Worm (Caenorhabditis elegans) whole organism, young adult: ENCODE measurements around the gene klp-13.

Experiments used
- F10E7.11 ChIP-seq: sonication (generic microtip); optimal IDR thresholded peaks from 2 replicates; lab custom pipeline; 2017; ENCODE audit warnings: mild to moderate bottlenecking, missing genetic modification characterization, moderate library complexity, missing compliant biosample characterization
- F22D6.2 ChIP-seq: sonication (generic microtip); optimal IDR thresholded peaks from 2 replicates; lab custom pipeline; 2016; ENCODE audit warnings: mild to moderate bottlenecking, missing genetic modification characterization, missing compliant biosample characterization
- F39B2.1 ChIP-seq: fragments of 200-800 bp; sonication (Bioruptor generic); IDR thresholded peaks from 2 replicates; pipeline ENCODE4 v1.3.6; 2022; ENCODE audit warnings: missing genetic modification reagents, missing genetic modification characterization, missing compliant biosample characterization
- F55B11.4 ChIP-seq: sonication (generic microtip); optimal IDR thresholded peaks from 2 replicates; lab custom pipeline; 2016; ENCODE audit warnings: missing compliant biosample characterization, missing genetic modification characterization, borderline replicate concordance; ENCODE audit not compliant: insufficient read depth
- K12H6.12 ChIP-seq: fragments of 200-800 bp; sonication (Bioruptor generic); optimal IDR thresholded peaks from 2 replicates; lab custom pipeline; 2018; ENCODE audit warnings: mild to moderate bottlenecking, missing genetic modification characterization, missing compliant biosample characterization
- T26A5.8 ChIP-seq: sonication (generic microtip); optimal IDR thresholded peaks from 2 replicates; lab custom pipeline; 2016; ENCODE audit warnings: missing genetic modification characterization, missing compliant biosample characterization
- Y56A3A.18 ChIP-seq: fragments of 200-800 bp; sonication (Bioruptor generic); IDR thresholded peaks from 2 replicates; pipeline ENCODE4 v1.3.6; 2022; ENCODE audit warnings: missing genetic modification reagents, missing genetic modification characterization, missing compliant biosample characterization
- ZK185.1 ChIP-seq: sonication (generic microtip); optimal IDR thresholded peaks from 2 replicates; lab custom pipeline; 2016; ENCODE audit warnings: mild to moderate bottlenecking, missing genetic modification characterization, missing compliant biosample characterization; ENCODE audit not compliant: poor library complexity, severe bottlenecking
- aptf-3 ChIP-seq: fragments of 200-800 bp; sonication (Bioruptor generic); IDR thresholded peaks from 2 replicates; pipeline ENCODE4 v1.3.6; 2022; ENCODE audit warnings: missing genetic modification characterization, missing compliant biosample characterization
- attf-3 ChIP-seq: fragments of 200-800 bp; sonication (Bioruptor generic); conservative IDR thresholded peaks from 2 replicates; pipeline ENCODE4 v1.3.6; 2022; ENCODE audit warnings: missing genetic modification reagents, missing genetic modification characterization, missing compliant biosample characterization
- attf-5 ChIP-seq: fragments of 200-800 bp; sonication (Bioruptor generic); optimal IDR thresholded peaks from 2 replicates; lab custom pipeline; 2018; ENCODE audit warnings: mild to moderate bottlenecking, missing genetic modification characterization, missing compliant biosample characterization
- ceh-40 ChIP-seq: fragments of 200-800 bp; sonication (Bioruptor generic); IDR thresholded peaks from 2 replicates; pipeline ENCODE4 v1.3.6; 2022; ENCODE audit warnings: missing genetic modification characterization, missing compliant biosample characterization
- ceh-79 ChIP-seq: sonication (generic microtip); optimal IDR thresholded peaks from 2 replicates; lab custom pipeline; 2017; ENCODE audit warnings: mild to moderate bottlenecking, missing genetic modification characterization, missing compliant biosample characterization
- chd-7 ChIP-seq: sonication (generic microtip); optimal IDR thresholded peaks from 2 replicates; lab custom pipeline; 2016; ENCODE audit warnings: mild to moderate bottlenecking, missing genetic modification characterization, moderate library complexity, missing compliant biosample characterization
- him-1 ChIP-seq: sonication (generic microtip); optimal IDR thresholded peaks from 2 replicates; lab custom pipeline; 2016; ENCODE audit warnings: missing genotype, missing genetic modification reagents, missing genetic modification characterization, missing compliant biosample characterization
- hrde-1 ChIP-seq: sonication (generic microtip); optimal IDR thresholded peaks from 2 replicates; lab custom pipeline; 2016; ENCODE audit warnings: missing genetic modification characterization, mild to moderate bottlenecking, missing compliant biosample characterization, moderate library complexity, missing genotype, missing genetic modification reagents, borderline replicate concordance
- let-526 ChIP-seq: fragments of 200-800 bp; sonication (Bioruptor generic); IDR thresholded peaks from 2 replicates; pipeline ENCODE4 v1.3.6; 2022; ENCODE audit warnings: missing genetic modification reagents, missing genetic modification characterization, missing compliant biosample characterization
- let-607 ChIP-seq, 2 experiments: fragments of 200-800 bp in 1 of 2; sonication (Bioruptor generic) in 1 of 2; sonication (generic microtip) in 1 of 2; optimal IDR thresholded peaks; 2 replicates each; lab custom pipeline; 2016 to 2018; ENCODE audit warnings: mild to moderate bottlenecking in 2 of 2, missing compliant biosample characterization in 2 of 2, missing genetic modification characterization in 2 of 2, moderate library complexity in 2 of 2, missing genotype in 1 of 2
- lin-26 ChIP-seq: fragments of 200-800 bp; sonication (Bioruptor generic); IDR thresholded peaks from 2 replicates; pipeline ENCODE4 v1.3.6; 2022; ENCODE audit warnings: missing genetic modification reagents, missing genetic modification characterization, missing compliant biosample characterization
- lin-40 ChIP-seq: sonication (generic microtip); optimal IDR thresholded peaks from 2 replicates; lab custom pipeline; 2016; ENCODE audit warnings: missing genetic modification characterization, mild to moderate bottlenecking, missing compliant biosample characterization, missing genotype, missing genetic modification reagents
- lin-54 ChIP-seq: fragments of 200-800 bp; sonication (Bioruptor generic); optimal IDR thresholded peaks from 2 replicates; lab custom pipeline; 2018; ENCODE audit warnings: mild to moderate bottlenecking, missing genetic modification characterization, missing compliant biosample characterization
- mxl-1 ChIP-seq: sonication (generic microtip); optimal IDR thresholded peaks from 2 replicates; lab custom pipeline; 2016; ENCODE audit warnings: missing genetic modification characterization, missing compliant biosample characterization
- nfyb-1 ChIP-seq: fragments of 200-800 bp; sonication (Bioruptor generic); IDR thresholded peaks from 2 replicates; pipeline ENCODE4 v1.3.6; 2022; ENCODE audit warnings: missing genetic modification reagents, missing genetic modification characterization, missing compliant biosample characterization
- nhr-120 ChIP-seq: fragments of 200-800 bp; sonication (Bioruptor generic); IDR thresholded peaks from 2 replicates; pipeline ENCODE4 v1.3.6; 2022; ENCODE audit warnings: missing genetic modification characterization, missing compliant biosample characterization
- nhr-80 ChIP-seq: sonication (generic microtip); optimal IDR thresholded peaks from 2 replicates; lab custom pipeline; 2016; ENCODE audit warnings: missing genetic modification characterization, missing compliant biosample characterization
- snpc-1.1 ChIP-seq: sonication (generic microtip); optimal IDR thresholded peaks from 2 replicates; lab custom pipeline; 2017; ENCODE audit warnings: missing genetic modification characterization, mild to moderate bottlenecking, missing compliant biosample characterization, antibody characterized with exemption, moderate library complexity, missing genotype, missing genetic modification reagents; ENCODE audit not compliant: insufficient read depth
- sptf-2 ChIP-seq: fragments of 200-800 bp; sonication (Bioruptor generic); optimal IDR thresholded peaks from 2 replicates; lab custom pipeline; 2018; ENCODE audit warnings: mild to moderate bottlenecking, missing genetic modification characterization, missing compliant biosample characterization
- tbp1 ChIP-seq: fragments of 200-800 bp; sonication (Bioruptor generic); optimal IDR thresholded peaks from 2 replicates; lab custom pipeline; 2018; ENCODE audit warnings: mild to moderate bottlenecking, missing genetic modification characterization, missing compliant biosample characterization
- unc-62 ChIP-seq: fragments of 150-350 bp; optimal IDR thresholded peaks from 2 replicates; lab custom pipeline; 2014; ENCODE audit warnings: missing biosample characterization, missing genetic modification reagents, missing genetic modification characterization
- xnd-1 ChIP-seq: sonication (generic microtip); optimal IDR thresholded peaks from 2 replicates; lab custom pipeline; 2016; ENCODE audit warnings: missing genotype, missing genetic modification reagents, missing genetic modification characterization, missing compliant biosample characterization
- zim-3 ChIP-seq: sonication (generic microtip); optimal IDR thresholded peaks from 2 replicates; lab custom pipeline; 2017; ENCODE audit warnings: mild to moderate bottlenecking, missing genetic modification characterization, moderate library complexity, missing compliant biosample characterization
- ztf-26 ChIP-seq: sonication (generic microtip); optimal IDR thresholded peaks from 2 replicates; lab custom pipeline; 2017; ENCODE audit warnings: missing genetic modification characterization, missing compliant biosample characterization

klp-13 gene

ce11 chrX:5953174-5953573 lies 31.6 kb upstream of the klp-13 start, which contains the start of the genes R07E4.5 and R07E4.3 (continued):
- TF ChIP-seq K12H6.12 (tag; lab: Kevin White, UChicago) (no peak), F10E7.11 (tag; lab: Kevin White, UChicago) (no peak), attf-5 (GFP tag; lab: Kevin White, UChicago) (peak; percentile 31), attf-3 (GFP tag; lab: Robert Waterston, UW) (no peak), ceh-79 (tag; lab: Kevin White, UChicago) (no peak), lin-26 (GFP tag; lab: Robert Waterston, UW) (no peak), ZK185.1 (tag; lab: Kevin White, UChicago) (peak; percentile 26), unc-62 (GFP tag; lab: Kevin White, UChicago) (no peak), tbp1 (no peak), F55B11.4 (tag; lab: Kevin White, UChicago) (no peak), lin-40 (tag; lab: Kevin White, UChicago) (no peak), let-607 (tag; optimal IDR thresholded peaks at IDR 0.05; lab: Kevin White, UChicago) (no peak), sptf-2 (no peak), chd-7 (tag; lab: Kevin White, UChicago) (no peak), Y56A3A.18 (no peak), nfyb-1 (GFP tag; lab: Robert Waterston, UW) (no peak), aptf-3 (GFP tag; lab: Robert Waterston, UW) (no peak), let-526 (GFP tag; lab: Robert Waterston, UW) (no peak), ztf-26 (tag; lab: Kevin White, UChicago) (no peak)

ce11 chrX:5956130-5956529 lies 28.7 kb upstream of the klp-13 start:
- TF ChIP-seq F22D6.2 (no peak), hrde-1 (tag; lab: Kevin White, UChicago) (no peak)

ce11 chrX:5958815-5959214 lies 26.0 kb upstream of the klp-13 start, which contains the start of gene R07E4.1:
R07E4.1 (plus strand) TSS chrX:5959115.
- TF ChIP-seq nhr-120 (GFP tag; lab: Robert Waterston, UW) (no peak), ceh-40 (GFP tag; lab: Robert Waterston, UW) (no peak), xnd-1 (tag; lab: Kevin White, UChicago) (no peak), him-1 (no peak), mxl-1 (no peak), snpc-1.1 (tag; lab: Kevin White, UChicago) (no peak)
- TF ChIP-seq, all 124 proteins: peak for 0

- TF ChIP-seq nhr-80 (tag; lab: Kevin White, UChicago) (no peak), T26A5.8 (tag; lab: Kevin White, UChicago) (no peak)
Measured at ce11 chrX:5960872-5961271, 23.9 kb upstream of the klp-13 start.

- no peak for TF ChIP-seq ceh-79 (tag; lab: Kevin White, UChicago)
- TF ChIP-seq lin-54 (GFP tag; lab: Kevin White, UChicago): no peak
- no peak for TF ChIP-seq F39B2.1 (GFP tag; lab: Robert Waterston, UW)
- TF ChIP-seq sptf-2: no peak
- no peak for TF ChIP-seq zim-3 (tag; lab: Kevin White, UChicago)
- peak; percentile 80 for TF ChIP-seq nhr-80 (tag; lab: Kevin White, UChicago)
Measured at ce11 chrX:5962560-5962959, 22.2 kb upstream of the klp-13 start.
